Fruit fly (Drosophila melanogaster): ENCODE data around the gene tim.

DNA sequence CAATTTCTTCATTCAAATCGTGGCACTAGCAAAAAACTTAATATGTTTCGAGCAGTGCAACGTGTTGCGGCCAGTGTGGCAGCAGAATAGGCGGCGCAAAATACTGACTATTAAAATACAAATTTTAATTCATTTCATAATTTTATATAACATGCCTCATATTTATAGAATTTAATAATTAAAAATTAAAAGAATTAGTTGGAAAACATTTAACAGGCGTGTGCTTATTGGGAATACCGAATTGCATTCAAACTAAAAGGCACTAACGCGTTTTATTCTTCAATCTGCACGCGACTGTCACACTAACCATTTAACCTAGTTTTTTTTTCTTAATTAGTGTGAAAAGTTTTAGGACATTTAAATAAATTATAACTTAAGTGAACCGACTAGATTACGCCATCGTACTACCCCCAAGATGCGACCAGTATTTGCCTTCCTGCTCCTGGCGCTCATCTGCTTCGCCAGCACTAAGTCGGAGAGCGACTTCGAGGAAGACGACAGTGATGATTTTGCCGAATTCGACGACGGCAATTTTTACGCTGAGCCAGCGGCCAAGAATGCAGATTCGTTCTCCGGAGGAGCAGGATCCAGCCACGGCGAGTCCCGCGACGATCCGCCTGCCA lies 6.8 kb upstream of the tim start, which contains the start of the genes LeuRS and CG17593:
- TF ChIP-seq CG15710 (tag; optimal IDR thresholded peaks at IDR 0.05) (no peak), CG32121 (GFP tag; IDR thresholded peaks at IDR 0.05) (no peak), gl (tag; optimal IDR thresholded peaks at IDR 0.05) (no peak), D1 (tag; optimal IDR thresholded peaks at IDR 0.05) (no peak), CG10348 (GFP tag; IDR thresholded peaks at IDR 0.05) (no peak), CG34367 (tag; optimal IDR thresholded peaks at IDR 0.05) (no peak), Snoo (tag; optimal IDR thresholded peaks at IDR 0.05) (no peak), Pif1A (GFP tag; optimal IDR thresholded peaks at IDR 0.05) (no peak), Pif1B (GFP tag; optimal IDR thresholded peaks at IDR 0.05) (no peak), CG9948 (tag; optimal IDR thresholded peaks at IDR 0.05) (no peak)
